Fruit fly (Drosophila melanogaster): ENCODE data around the gene Lgr4.

- TF ChIP-seq psq (optimal IDR thresholded peaks at IDR 0.05) (no peak), EcR (GFP tag; optimal IDR thresholded peaks at IDR 0.05) (no peak)
These were observed 25.1 kb upstream of the Lgr4 start for dm6 chrX:13214056-13214455.
